Worm (Caenorhabditis elegans) whole organism, late embryonic: ENCODE results near the gene nhr-27.

Source experiments
- K02D7.2 ChIP-seq: sonication (generic microtip); optimal IDR thresholded peaks from 2 replicates; lab custom pipeline; 2017; ENCODE audit warnings: mild to moderate bottlenecking, missing genetic modification characterization, missing compliant biosample characterization
- K09A11.1 ChIP-seq: sonication (generic microtip); optimal IDR thresholded peaks from 2 replicates; lab custom pipeline; 2017; ENCODE audit warnings: antibody characterized with exemption, mild to moderate bottlenecking, missing genetic modification characterization, missing compliant biosample characterization; ENCODE audit not compliant: insufficient read depth
- ceh-31 ChIP-seq: sonication (generic microtip); optimal IDR thresholded peaks from 2 replicates; lab custom pipeline; 2016; ENCODE audit warnings: missing genetic modification characterization, missing compliant biosample characterization
- ceh-45 ChIP-seq: fragments of 200-800 bp; sonication (Bioruptor generic); IDR thresholded peaks from 2 replicates; pipeline ENCODE4 v1.3.6; 2022; ENCODE audit warnings: missing genetic modification reagents, missing genetic modification characterization, missing compliant biosample characterization
- elt-2 ChIP-seq: sonication (generic microtip); optimal IDR thresholded peaks from 2 replicates; lab custom pipeline; 2016; ENCODE audit warnings: missing genetic modification reagents, missing genetic modification characterization, missing compliant biosample characterization
- fkh-6 ChIP-seq: sonication (generic microtip); optimal IDR thresholded peaks from 2 replicates; lab custom pipeline; 2016; ENCODE audit warnings: missing genetic modification characterization, missing compliant biosample characterization
- nhr-11 ChIP-seq: fragments of 150-350 bp; optimal IDR thresholded peaks from 2 replicates; lab custom pipeline; 2014; ENCODE audit warnings: missing biosample characterization, missing genetic modification characterization
- pag-3 ChIP-seq: sonication (generic microtip); optimal IDR thresholded peaks from 2 replicates; lab custom pipeline; 2016; ENCODE audit warnings: missing compliant biosample characterization, missing genetic modification characterization, borderline replicate concordance
- pha-4 ChIP-seq: fragments of 150-350 bp; optimal IDR thresholded peaks from 2 replicates; lab custom pipeline; 2018; ENCODE audit warnings: missing biosample characterization, missing genetic modification reagents, missing genetic modification characterization
- sdc-2 ChIP-seq: sonication (generic microtip); optimal IDR thresholded peaks from 2 replicates; lab custom pipeline; 2016; ENCODE audit warnings: missing genotype, missing genetic modification characterization, missing compliant biosample characterization
- sox-4 ChIP-seq: sonication (generic microtip); optimal IDR thresholded peaks from 2 replicates; lab custom pipeline; 2017; ENCODE audit warnings: mild to moderate bottlenecking, missing genetic modification characterization, inconsistent platforms, missing compliant biosample characterization
- tbx-2 ChIP-seq: sonication (generic microtip); optimal IDR thresholded peaks from 2 replicates; lab custom pipeline; 2016; ENCODE audit warnings: missing genetic modification characterization, missing compliant biosample characterization
- unc-55 ChIP-seq: sonication (generic microtip); optimal IDR thresholded peaks from 2 replicates; lab custom pipeline; 2017; ENCODE audit warnings: missing biosample characterization, missing genetic modification reagents, missing genetic modification characterization

DNA sequence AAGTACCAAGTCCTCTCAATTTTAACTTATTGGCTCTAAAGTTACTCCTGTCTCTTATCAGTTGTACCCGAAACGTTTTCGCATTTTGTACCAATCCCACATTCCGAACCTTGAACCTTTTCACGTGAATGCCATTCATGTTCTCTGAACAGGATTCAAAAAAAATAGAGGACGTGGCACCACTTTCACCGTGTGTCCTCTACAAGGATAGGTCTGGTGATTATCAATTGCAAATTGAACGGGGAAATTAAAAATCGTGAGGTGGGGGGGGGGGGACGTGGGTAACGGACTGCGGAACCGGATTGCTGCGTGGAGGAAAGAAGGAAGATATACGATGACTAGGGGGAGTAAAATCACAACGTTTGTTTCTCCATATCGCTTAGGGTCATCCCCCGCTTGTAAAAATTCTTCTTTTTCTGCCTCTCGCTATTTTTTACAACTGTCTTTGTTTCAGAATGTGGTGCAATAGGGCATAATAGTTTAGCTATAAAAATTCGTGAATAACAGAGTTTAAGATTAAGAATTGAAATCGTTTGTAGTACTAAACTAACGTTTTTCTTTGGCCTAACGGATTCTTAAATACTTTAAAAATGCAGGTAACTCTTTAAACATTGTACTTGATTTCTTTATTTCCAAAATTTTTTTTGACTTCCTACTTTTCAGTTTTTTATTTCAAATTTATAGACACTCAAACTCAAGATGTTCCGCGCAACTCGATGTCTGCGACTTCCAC, 26.2 kb downstream of the nhr-27 start, which contains the start of gene alh-13:
- no peak for TF ChIP-seq ceh-31
- TF ChIP-seq unc-55 (GFP tag; lab: Kevin White, UChicago): no peak
- no peak for TF ChIP-seq K02D7.2 (tag; lab: Kevin White, UChicago)
- TF ChIP-seq tbx-2 (tag; lab: Kevin White, UChicago): no peak
- no peak for TF ChIP-seq fkh-6 (tag; lab: Kevin White, UChicago)
- TF ChIP-seq elt-2: no peak
- TF ChIP-seq K09A11.1: no peak
- TF ChIP-seq ceh-45 (GFP tag; lab: Robert Waterston, UW): no peak
- TF ChIP-seq pha-4: no peak
- no peak for TF ChIP-seq sox-4 (tag; lab: Kevin White, UChicago)
- no peak for TF ChIP-seq pag-3 (tag; lab: Kevin White, UChicago)
- no peak for TF ChIP-seq nhr-11 (tag; lab: Kevin White, UChicago)
- TF ChIP-seq sdc-2: no peak
